Worm (Caenorhabditis elegans) whole organism, L3 larva: ENCODE measurements around the gene K08D8.2.
A peak's percentile ranks its signal among the peaks of the same experiment; 100 is the strongest.
"Not testable (repeated sequence)": the region's sequence is repeated elsewhere in the genome, so short reads cannot be mapped to it uniquely, and the experiment has no call there.

Source experiments
- R02D3.7 ChIP-seq: fragments of 150-350 bp; optimal IDR thresholded peaks from 2 replicates; lab custom pipeline; 2014; ENCODE audit warnings: missing biosample characterization, missing genetic modification characterization
- ZK546.5 ChIP-seq: sonication (generic microtip); optimal IDR thresholded peaks from 2 replicates; lab custom pipeline; 2017; ENCODE audit warnings: missing biosample characterization, missing genetic modification characterization
- aly-2 ChIP-seq: fragments of 150-350 bp; optimal IDR thresholded peaks from 2 replicates; lab custom pipeline; 2014; ENCODE audit warnings: missing biosample characterization, missing genetic modification characterization
- ceh-9 ChIP-seq: sonication (generic microtip); optimal IDR thresholded peaks from 2 replicates; lab custom pipeline; 2018; ENCODE audit warnings: missing biosample characterization, missing genetic modification characterization
- egl-5 ChIP-seq: fragments of 150-350 bp; optimal IDR thresholded peaks from 2 replicates; lab custom pipeline; 2017; ENCODE audit warnings: missing biosample characterization, missing genetic modification reagents, missing genetic modification characterization, inconsistent platforms
- elt-1 ChIP-seq: fragments of 150-350 bp; optimal IDR thresholded peaks from 2 replicates; lab custom pipeline; 2014; ENCODE audit warnings: missing biosample characterization, missing genetic modification characterization
- elt-2 ChIP-seq: sonication (generic microtip); optimal IDR thresholded peaks from 2 replicates; lab custom pipeline; 2016; ENCODE audit warnings: missing genetic modification reagents, mild to moderate bottlenecking, missing genetic modification characterization, missing compliant biosample characterization
- elt-3 ChIP-seq, 3 experiments: fragments of 150-350 bp in 1 of 3; sonication (generic microtip) in 2 of 3; optimal IDR thresholded peaks; 2 replicates in 2 of 3; 4 replicates in 1 of 3; lab custom pipeline; 2014 to 2017; ENCODE audit warnings: missing biosample characterization in 3 of 3, missing genetic modification characterization in 3 of 3
- eor-1 ChIP-seq, 2 experiments: fragments of 150-350 bp; optimal IDR thresholded peaks; 2 replicates each; lab custom pipeline; 2014 to 2018; ENCODE audit warnings: missing biosample characterization in 2 of 2, missing genetic modification characterization in 2 of 2
- fos-1 ChIP-seq: fragments of 150-350 bp; optimal IDR thresholded peaks from 2 replicates; lab custom pipeline; 2014; ENCODE audit warnings: missing biosample characterization, missing genetic modification characterization
- jun-1 ChIP-seq: fragments of 150-350 bp; optimal IDR thresholded peaks from 2 replicates; lab custom pipeline; 2014; ENCODE audit warnings: missing biosample characterization, missing genetic modification reagents, missing genetic modification characterization
- lin-15B ChIP-seq: fragments of 150-350 bp; optimal IDR thresholded peaks from 2 replicates; lab custom pipeline; 2014; ENCODE audit warnings: missing biosample characterization, missing genetic modification characterization
- mml-1 ChIP-seq: fragments of 150-350 bp; sonication (generic microtip); optimal IDR thresholded peaks from 3 replicates; lab custom pipeline; 2014; ENCODE audit warnings: missing biosample characterization, missing genetic modification characterization
- nfya-1 ChIP-seq: sonication (generic microtip); optimal IDR thresholded peaks from 2 replicates; lab custom pipeline; 2017; ENCODE audit warnings: missing genetic modification characterization, mild to moderate bottlenecking, missing compliant biosample characterization, antibody characterized with exemption, moderate library complexity; ENCODE audit not compliant: insufficient read depth
- nhr-11 ChIP-seq: fragments of 150-350 bp; optimal IDR thresholded peaks from 2 replicates; lab custom pipeline; 2014; ENCODE audit warnings: missing biosample characterization, missing genetic modification characterization
- nhr-23 ChIP-seq: fragments of 150-350 bp; optimal IDR thresholded peaks from 2 replicates; lab custom pipeline; 2014; ENCODE audit warnings: missing biosample characterization, missing genetic modification reagents, missing genetic modification characterization
- nhr-237 ChIP-seq: fragments of 150-350 bp; optimal IDR thresholded peaks from 2 replicates; lab custom pipeline; 2014; ENCODE audit warnings: missing biosample characterization, missing genetic modification characterization
- nhr-25 ChIP-seq: sonication (generic microtip); optimal IDR thresholded peaks from 2 replicates; lab custom pipeline; 2017; ENCODE audit warnings: missing biosample characterization, missing genetic modification characterization
- nhr-28 ChIP-seq: fragments of 150-350 bp; optimal IDR thresholded peaks from 2 replicates; lab custom pipeline; 2014; ENCODE audit warnings: missing biosample characterization, missing genetic modification characterization
- nhr-67 ChIP-seq: fragments of 150-350 bp; optimal IDR thresholded peaks from 2 replicates; lab custom pipeline; 2014; ENCODE audit warnings: missing biosample characterization, missing genetic modification characterization
- nhr-76 ChIP-seq: fragments of 150-350 bp; sonication (generic microtip); optimal IDR thresholded peaks from 5 replicates; lab custom pipeline; 2014; ENCODE audit warnings: missing biosample characterization, missing genetic modification characterization
- pha-4 ChIP-seq: fragments of 150-350 bp; optimal IDR thresholded peaks from 2 replicates; lab custom pipeline; 2014; ENCODE audit warnings: missing biosample characterization, missing genetic modification reagents, missing genetic modification characterization
- pqm-1 ChIP-seq: fragments of 150-350 bp; optimal IDR thresholded peaks from 2 replicates; lab custom pipeline; 2017; ENCODE audit warnings: missing biosample characterization, missing genetic modification characterization, inconsistent platforms
- sea-2 ChIP-seq: fragments of 150-350 bp; sonication (generic microtip); optimal IDR thresholded peaks from 4 replicates; lab custom pipeline; 2014; ENCODE audit warnings: missing biosample characterization, missing genetic modification reagents, missing genetic modification characterization
- skn-1 ChIP-seq: fragments of 150-350 bp; optimal IDR thresholded peaks from 2 replicates; lab custom pipeline; 2014; ENCODE audit warnings: missing biosample characterization, missing genetic modification characterization
- snpc-4 ChIP-seq: fragments of 150-350 bp; optimal IDR thresholded peaks from 2 replicates; lab custom pipeline; 2014; ENCODE audit warnings: missing biosample characterization, missing genetic modification characterization
- tbx-2 ChIP-seq: sonication (generic microtip); optimal IDR thresholded peaks from 2 replicates; lab custom pipeline; 2016; ENCODE audit warnings: mild to moderate bottlenecking, missing genetic modification characterization, missing compliant biosample characterization
- unc-39 ChIP-seq: sonication (generic microtip); optimal IDR thresholded peaks from 4 replicates; lab custom pipeline; 2017; ENCODE audit warnings: missing biosample characterization, missing genetic modification characterization
- unc-62 ChIP-seq: fragments of 150-350 bp; sonication (generic microtip); optimal IDR thresholded peaks from 4 replicates; lab custom pipeline; 2014; ENCODE audit warnings: missing biosample characterization, missing genetic modification reagents, missing genetic modification characterization
- ztf-11 ChIP-seq: fragments of 150-350 bp; optimal IDR thresholded peaks from 2 replicates; lab custom pipeline; 2014; ENCODE audit warnings: missing biosample characterization, missing genetic modification characterization

K08D8.2 gene

DNA sequence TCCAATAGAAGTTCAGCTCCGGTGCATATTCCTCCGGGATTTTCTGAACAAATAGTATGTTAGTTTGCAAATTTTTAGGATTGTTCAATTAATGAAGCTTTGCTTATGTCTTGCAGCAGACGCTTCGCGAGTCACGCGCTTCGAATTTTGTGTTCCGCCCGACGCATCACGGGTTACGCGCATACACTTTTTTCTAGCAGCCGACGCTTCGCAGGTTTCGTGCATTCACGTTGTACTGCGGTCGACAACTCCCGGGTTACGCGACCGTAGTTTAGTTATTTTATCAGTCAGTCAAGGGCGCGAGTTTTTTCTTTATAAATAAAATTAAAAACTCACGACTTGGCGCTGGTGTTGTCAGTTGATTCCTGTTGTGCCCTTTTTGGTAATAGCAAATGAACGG lies 33.0 kb upstream of the K08D8.2 start:
- TF ChIP-seq tbx-2 (tag; lab: Kevin White, UChicago) (no peak), eor-1 (tag; optimal IDR thresholded peaks at IDR 0.05; lab: Kevin White, UChicago) (no peak), nhr-23 (tag; lab: Kevin White, UChicago) (no peak), nfya-1 (tag; lab: Kevin White, UChicago) (no peak), elt-1 (tag; lab: Kevin White, UChicago) (no peak), nhr-25 (tag; lab: Kevin White, UChicago) (no peak), sea-2 (GFP tag; lab: Kevin White, UChicago) (no peak), snpc-4 (tag; lab: Kevin White, UChicago) (peak; percentile 31), jun-1 (tag; lab: Kevin White, UChicago) (no peak), mml-1 (no peak), nhr-76 (no peak), elt-2 (peak; percentile 19), skn-1 (no peak)
- TF ChIP-seq, all 47 proteins: peak for 2

DNA sequence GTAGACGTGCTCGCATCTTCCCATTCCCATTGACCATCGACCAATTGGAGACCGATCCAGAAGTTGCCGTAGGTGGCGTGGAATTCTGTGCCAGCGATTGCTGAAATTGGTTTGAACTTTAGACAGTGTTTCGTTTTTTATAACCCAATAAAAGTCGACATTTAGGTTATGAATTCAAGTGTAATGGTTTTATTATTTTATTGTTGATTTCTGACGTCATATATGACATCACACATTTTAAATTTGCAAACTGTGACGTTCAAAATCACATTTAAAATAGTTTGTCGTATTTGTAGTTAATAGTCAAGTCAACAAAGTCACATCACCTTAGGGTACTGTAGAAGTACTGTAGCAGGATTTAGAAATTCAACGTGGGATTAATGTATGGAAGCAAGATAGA lies 32.5 kb upstream of the K08D8.2 start:
- no peak for TF ChIP-seq R02D3.7 (tag; lab: Kevin White, UChicago)
- no peak for TF ChIP-seq ZK546.5 (tag; lab: Kevin White, UChicago)
- TF ChIP-seq ceh-9 (tag; lab: Kevin White, UChicago): no peak
- TF ChIP-seq elt-2: peak; percentile 10
- no peak for TF ChIP-seq fos-1 (tag; lab: Kevin White, UChicago)
- no peak for TF ChIP-seq elt-3 (tag; optimal IDR thresholded peaks at IDR 0.05; lab: Kevin White, UChicago)

DNA sequence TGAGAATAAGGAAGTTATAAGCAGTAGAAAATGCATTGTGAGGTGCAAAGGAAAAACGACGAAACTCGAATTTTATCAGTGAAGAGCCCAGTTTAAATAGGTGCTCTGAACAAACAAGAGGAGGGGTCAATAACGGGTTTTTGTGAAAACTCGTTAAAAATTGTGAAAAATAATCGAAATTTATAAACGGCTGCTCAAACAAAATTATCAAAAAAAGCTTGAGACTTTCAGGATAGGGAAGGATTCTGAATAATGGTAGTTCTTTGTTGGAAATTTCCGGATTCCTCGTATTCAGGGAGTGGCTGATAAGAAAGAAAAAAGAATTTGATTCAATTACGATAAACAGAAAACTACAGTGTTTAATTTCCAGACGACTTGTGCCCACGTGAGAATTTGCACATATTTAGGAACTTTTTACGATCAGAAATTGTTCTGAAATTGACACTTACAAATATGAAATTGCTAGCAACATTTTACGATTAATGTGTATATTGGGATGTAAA lies 31.4 kb upstream of the K08D8.2 start, which contains the start of gene clec-187:
Gene clec-187 (minus strand): TSS at position 51 of the 503 bp plus-strand sequence.
- TF ChIP-seq nfya-1 (tag; lab: Kevin White, UChicago) (no peak), elt-2 (peak; percentile 56), pha-4 (tag; lab: Kevin White, UChicago) (peak; percentile 3), fos-1 (tag; lab: Kevin White, UChicago) (no peak)
- TF ChIP-seq, all 47 proteins: peak for 2

DNA sequence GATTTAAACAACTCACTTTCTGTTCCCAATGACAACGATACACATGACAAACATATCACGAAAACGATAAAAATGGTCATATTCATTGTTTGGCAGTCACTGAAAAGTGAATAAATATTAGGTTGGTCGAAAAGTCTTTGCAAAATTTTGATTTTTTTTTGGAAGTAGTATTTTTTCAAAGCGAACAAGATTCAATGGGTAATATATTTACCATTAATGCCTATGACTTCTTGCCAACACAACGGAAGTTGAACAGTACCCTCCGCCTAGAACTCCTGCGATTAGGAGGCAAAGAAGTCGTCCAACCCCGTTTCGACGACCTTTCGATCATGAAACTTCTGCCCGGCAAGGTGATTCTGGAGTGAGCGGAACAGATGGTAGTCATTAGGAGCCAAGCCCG lies 27.6 kb upstream of the K08D8.2 start, which contains the start of gene ZK896.1:
Gene ZK896.1 (minus strand): TSS at position 101 of the 400 bp plus-strand sequence.
- TF ChIP-seq sea-2 (GFP tag; lab: Kevin White, UChicago); egl-5 (tag; lab: Kevin White, UChicago); nfya-1 (tag; lab: Kevin White, UChicago): not testable (repeated sequence)
- TF ChIP-seq, all 47 proteins: peak for 0; not testable (repeated sequence) for 47

DNA sequence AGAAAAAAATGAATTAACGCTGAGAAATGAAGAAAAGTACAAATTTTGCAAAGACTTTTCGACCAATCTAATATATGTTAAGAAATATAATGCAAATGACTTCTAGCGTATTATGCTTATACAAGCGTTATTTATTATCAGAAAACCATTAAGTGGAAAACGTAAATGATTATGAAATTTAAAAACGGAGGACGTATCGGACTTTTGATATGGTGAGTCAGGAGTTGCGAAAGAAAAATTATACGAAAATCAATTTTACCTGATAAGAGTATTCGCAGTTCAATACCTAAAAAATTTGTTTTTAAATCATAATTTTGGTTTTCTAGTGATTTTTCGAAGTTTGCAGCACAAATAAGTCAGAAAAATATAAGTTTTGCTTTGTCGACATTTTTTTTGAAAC lies 26.3 kb upstream of the K08D8.2 start:
- TF ChIP-seq elt-1 (tag; lab: Kevin White, UChicago): no peak
- peak; percentile 74 for TF ChIP-seq pqm-1 (tag; lab: Kevin White, UChicago)
- peak; percentile 62 for TF ChIP-seq elt-2
- no peak for TF ChIP-seq ztf-11
- TF ChIP-seq R02D3.7 (tag; lab: Kevin White, UChicago): no peak
- no peak for TF ChIP-seq eor-1 (tag; optimal IDR thresholded peaks at IDR 0.05; lab: Kevin White, UChicago)
- TF ChIP-seq lin-15B: no peak
- no peak for TF ChIP-seq ceh-9 (tag; lab: Kevin White, UChicago)
- no peak for TF ChIP-seq aly-2 (tag; lab: Kevin White, UChicago)
- no peak for TF ChIP-seq nhr-237 (tag; lab: Kevin White, UChicago)
- no peak for TF ChIP-seq nhr-28 (tag; lab: Kevin White, UChicago)
- TF ChIP-seq nhr-11 (tag; lab: Kevin White, UChicago): no peak

DNA sequence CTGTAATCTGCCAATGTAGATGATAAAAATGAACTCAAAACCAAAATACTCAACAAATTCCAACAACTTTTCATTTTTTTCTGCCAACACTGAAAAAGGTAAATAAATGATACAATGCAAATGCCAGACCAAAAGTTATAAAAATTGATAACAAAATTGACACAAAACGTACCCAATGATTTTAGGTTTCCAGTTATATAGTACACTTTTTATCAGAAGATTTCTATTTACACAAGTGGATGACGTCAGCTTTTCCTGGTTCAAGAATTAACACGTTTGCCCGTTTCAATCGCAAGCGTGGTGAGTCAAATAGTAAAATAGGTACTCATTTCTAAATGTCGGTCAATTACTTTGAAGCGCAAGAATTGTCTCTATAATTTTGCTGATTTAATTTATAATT lies 23.3 kb upstream of the K08D8.2 start, which contains the start of gene ZK896.5:
Gene ZK896.5 (minus strand): TSS at position 89 of the 400 bp plus-strand sequence.
- peak; percentile 95 for TF ChIP-seq pqm-1 (tag; lab: Kevin White, UChicago)
- peak; percentile 85 for TF ChIP-seq elt-2
- TF ChIP-seq tbx-2 (tag; lab: Kevin White, UChicago): no peak
- TF ChIP-seq pha-4 (tag; lab: Kevin White, UChicago): peak; percentile 79
- no peak for TF ChIP-seq unc-39

DNA sequence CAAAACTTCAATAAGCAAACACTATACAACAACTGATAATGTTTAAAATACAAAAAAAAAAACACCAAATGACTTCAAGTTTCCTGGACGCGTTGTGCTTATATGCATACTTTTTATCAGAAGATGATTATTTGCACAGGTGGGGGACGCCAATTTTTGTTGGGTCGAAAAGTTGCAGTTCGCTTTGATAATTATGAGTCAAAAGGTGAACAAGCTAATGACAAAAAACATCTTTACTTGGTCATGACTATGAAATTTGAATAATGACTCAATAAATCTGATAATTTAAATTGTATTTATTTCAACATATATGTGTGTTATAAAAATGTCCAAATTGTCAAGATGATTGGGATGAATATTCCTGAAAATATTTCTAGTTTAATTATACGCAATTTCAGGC lies 19.7 kb upstream of the K08D8.2 start, which contains the start of gene ZK896.4:
Gene ZK896.4 (minus strand): TSS at position 101 of the 400 bp plus-strand sequence.
- TF ChIP-seq nhr-67 (tag; lab: Kevin White, UChicago): no peak
- TF ChIP-seq unc-62 (GFP tag; lab: Kevin White, UChicago): no peak
- TF ChIP-seq elt-2: peak; percentile 26
